Fruit fly (Drosophila melanogaster) whole organism, embryonic: Measurements from ENCODE around the gene CG10333.

Experiments
- Adf1 ChIP-seq: fragments of 200-800 bp; sonication (Bioruptor generic); IDR thresholded peaks from 2 replicates; pipeline ENCODE4 v1.3.6; 2022; ENCODE audit warnings: missing biosample characterization, missing genetic modification characterization
- Aef1 ChIP-seq: fragments of 200-800 bp; sonication (Bioruptor generic); IDR thresholded peaks from 3 replicates; pipeline ENCODE4 v1.3.6; 2022; ENCODE audit warnings: missing biosample characterization, missing genetic modification characterization
- CG10543 ChIP-seq: fragments of 200-800 bp; sonication (Bioruptor generic); optimal IDR thresholded peaks from 3 replicates; lab custom pipeline; 2017; ENCODE audit warnings: missing biosample characterization, mild to moderate bottlenecking, missing genetic modification characterization, moderate library complexity
- CG10979 ChIP-seq: fragments of 200-800 bp; sonication (Bioruptor generic); optimal IDR thresholded peaks from 2 replicates; lab custom pipeline; 2018; ENCODE audit warnings: missing biosample characterization, mild to moderate bottlenecking, missing genetic modification characterization, moderate library complexity
- CG11247 ChIP-seq: fragments of 200-800 bp; sonication (Bioruptor generic); IDR thresholded peaks from 2 replicates; pipeline ENCODE4 v1.3.6; 2022; ENCODE audit warnings: missing biosample characterization, missing genetic modification characterization
- CG12659 ChIP-seq: fragments of 200-800 bp; sonication (Bioruptor generic); optimal IDR thresholded peaks from 3 replicates; lab custom pipeline; 2017; ENCODE audit warnings: mild to moderate bottlenecking, missing biosample characterization, missing genetic modification reagents, missing genetic modification characterization
- CG12769 ChIP-seq: fragments of 200-800 bp; sonication (Bioruptor generic); optimal IDR thresholded peaks from 2 replicates; lab custom pipeline; 2019; ENCODE audit warnings: missing biosample characterization, mild to moderate bottlenecking, missing genetic modification characterization, moderate library complexity
- CG12942 ChIP-seq: fragments of 200-800 bp; sonication (Bioruptor generic); optimal IDR thresholded peaks from 3 replicates; lab custom pipeline; 2016; ENCODE audit warnings: missing biosample characterization, missing genetic modification characterization
- CG15073 ChIP-seq: fragments of 200-800 bp; sonication (Bioruptor generic); optimal IDR thresholded peaks from 2 replicates; lab custom pipeline; 2016; ENCODE audit warnings: missing biosample characterization, missing genetic modification characterization
- CG15479 ChIP-seq: fragments of 200-800 bp; sonication (Bioruptor generic); optimal IDR thresholded peaks from 3 replicates; lab custom pipeline; 2019; ENCODE audit warnings: missing biosample characterization, mild to moderate bottlenecking, missing genetic modification characterization, moderate library complexity
- CG16815 ChIP-seq: fragments of 200-800 bp; sonication (Bioruptor generic); optimal IDR thresholded peaks from 3 replicates; lab custom pipeline; 2017; ENCODE audit warnings: missing biosample characterization, mild to moderate bottlenecking, missing genetic modification characterization
- CG33213 ChIP-seq: fragments of 200-800 bp; sonication (Bioruptor generic); optimal IDR thresholded peaks from 3 replicates; lab custom pipeline; 2016; ENCODE audit warnings: missing biosample characterization, missing genetic modification characterization
- CG3407 ChIP-seq: fragments of 200-800 bp; sonication (Bioruptor generic); optimal IDR thresholded peaks from 2 replicates; lab custom pipeline; 2018; ENCODE audit warnings: missing biosample characterization, mild to moderate bottlenecking, missing genetic modification characterization
- CG4328 ChIP-seq: fragments of 200-800 bp; sonication (Bioruptor generic); optimal IDR thresholded peaks from 3 replicates; lab custom pipeline; 2017; ENCODE audit warnings: missing biosample characterization, missing genetic modification reagents, missing genetic modification characterization
- CG43689 ChIP-seq: fragments of 200-800 bp; sonication (Bioruptor generic); IDR thresholded peaks from 2 replicates; pipeline ENCODE4 v1.3.6; 2022; ENCODE audit warnings: missing biosample characterization, missing genetic modification characterization
- CG4404 ChIP-seq: fragments of 200-800 bp; sonication (Bioruptor generic); IDR thresholded peaks from 2 replicates; pipeline ENCODE4 v1.3.6; 2022; ENCODE audit warnings: missing biosample characterization, missing genetic modification characterization
- CG4820 ChIP-seq: fragments of 200-800 bp; sonication (Bioruptor generic); optimal IDR thresholded peaks from 3 replicates; lab custom pipeline; 2016; ENCODE audit warnings: missing biosample characterization, missing genetic modification characterization
- CG6272 ChIP-seq: fragments of 200-800 bp; sonication (Bioruptor generic); IDR thresholded peaks from 2 replicates; pipeline ENCODE4 v1.3.6; 2022; ENCODE audit warnings: missing biosample characterization, missing genetic modification characterization
- CG6791 ChIP-seq: fragments of 200-800 bp; sonication (Bioruptor generic); IDR thresholded peaks from 3 replicates; pipeline ENCODE4 v1.3.6; 2022; ENCODE audit warnings: missing biosample characterization, missing genetic modification characterization; ENCODE audit not compliant: partially characterized antibody
- CG7786 ChIP-seq: fragments of 200-800 bp; sonication (Bioruptor generic); optimal IDR thresholded peaks from 2 replicates; lab custom pipeline; 2016; ENCODE audit warnings: missing biosample characterization, missing genetic modification characterization
- CG9437 ChIP-seq: fragments of 200-800 bp; sonication (Bioruptor generic); optimal IDR thresholded peaks from 2 replicates; lab custom pipeline; 2018; ENCODE audit warnings: missing biosample characterization, mild to moderate bottlenecking, missing genetic modification characterization
- Camta ChIP-seq: fragments of 200-800 bp; sonication (Bioruptor generic); optimal IDR thresholded peaks from 2 replicates; lab custom pipeline; 2016; ENCODE audit warnings: missing biosample characterization, missing genetic modification characterization
- Chrac-16 ChIP-seq: fragments of 200-800 bp; sonication (Bioruptor generic); optimal IDR thresholded peaks from 3 replicates; lab custom pipeline; 2016; ENCODE audit warnings: missing biosample characterization, missing genetic modification characterization
- CoRest ChIP-seq: fragments of 200-800 bp; sonication (Bioruptor generic); optimal IDR thresholded peaks from 3 replicates; lab custom pipeline; 2018; ENCODE audit warnings: missing biosample characterization, mild to moderate bottlenecking, missing genetic modification characterization, moderate library complexity
- Dll ChIP-seq: fragments of 200-800 bp; sonication (Bioruptor generic); IDR thresholded peaks from 4 replicates; pipeline ENCODE4 v1.3.6; 2022; ENCODE audit warnings: missing biosample characterization, missing genetic modification characterization; ENCODE audit not compliant: partially characterized antibody
- Drgx ChIP-seq: fragments of 200-800 bp; sonication (Bioruptor generic); IDR thresholded peaks from 2 replicates; pipeline ENCODE4 v1.3.6; 2022; ENCODE audit warnings: missing biosample characterization, missing genetic modification characterization
- Eip74EF ChIP-seq, 2 experiments: fragments of 200-800 bp in 1 of 2; fragments of >200 bp in 1 of 2; sonication (Bioruptor generic) in 1 of 2; optimal IDR thresholded peaks; 2 replicates each; lab custom pipeline; 2017 to 2019; ENCODE audit warnings: missing biosample characterization in 2 of 2, missing genetic modification characterization in 2 of 2, mild to moderate bottlenecking in 1 of 2, moderate library complexity in 1 of 2
- Ets97D ChIP-seq: fragments of 200-800 bp; sonication (Bioruptor generic); optimal IDR thresholded peaks from 3 replicates; lab custom pipeline; 2016; ENCODE audit warnings: missing biosample characterization, missing genetic modification characterization
- Fer1 ChIP-seq: fragments of 200-800 bp; sonication (Bioruptor generic); optimal IDR thresholded peaks from 2 replicates; lab custom pipeline; 2017; ENCODE audit warnings: missing biosample characterization, mild to moderate bottlenecking, missing genetic modification characterization
- HmgD ChIP-seq: fragments of 200-800 bp; sonication (Bioruptor generic); optimal IDR thresholded peaks from 3 replicates; lab custom pipeline; 2016; ENCODE audit warnings: missing biosample characterization, missing genetic modification characterization
- Mad ChIP-seq: fragments of 200-800 bp; sonication (Bioruptor generic); optimal IDR thresholded peaks from 2 replicates; lab custom pipeline; 2016; ENCODE audit warnings: missing biosample characterization, missing genetic modification characterization
- Max ChIP-seq: fragments of 200-800 bp; sonication (Bioruptor generic); optimal IDR thresholded peaks from 2 replicates; lab custom pipeline; 2016; ENCODE audit warnings: missing biosample characterization, mild to moderate bottlenecking, missing genetic modification characterization
- Ptx1 ChIP-seq: fragments of 200-800 bp; sonication (Bioruptor generic); IDR thresholded peaks from 2 replicates; pipeline ENCODE4 v1.3.6; 2022; ENCODE audit warnings: missing biosample characterization, missing genetic modification characterization
- Vsx1 ChIP-seq: fragments of 200-800 bp; sonication (Bioruptor generic); optimal IDR thresholded peaks from 2 replicates; lab custom pipeline; 2017; ENCODE audit warnings: missing biosample characterization, mild to moderate bottlenecking, missing genetic modification characterization, missing genetic modification reagents
- ab ChIP-seq: fragments of 200-800 bp; sonication (Bioruptor generic); optimal IDR thresholded peaks from 2 replicates; lab custom pipeline; 2016; ENCODE audit warnings: missing biosample characterization, missing genetic modification characterization
- cato ChIP-seq: fragments of 200-800 bp; sonication (Bioruptor generic); optimal IDR thresholded peaks from 2 replicates; lab custom pipeline; 2016; ENCODE audit warnings: missing biosample characterization, missing genetic modification characterization, borderline replicate concordance
- eyg ChIP-seq: fragments of 200-800 bp; sonication (Bioruptor generic); optimal IDR thresholded peaks from 3 replicates; lab custom pipeline; 2016; ENCODE audit warnings: missing biosample characterization, missing genetic modification characterization
- fru ChIP-seq: fragments of >200 bp; optimal IDR thresholded peaks from 2 replicates; lab custom pipeline; 2017
- gem ChIP-seq: fragments of 200-800 bp; sonication (Bioruptor generic); optimal IDR thresholded peaks from 2 replicates; lab custom pipeline; 2019; ENCODE audit warnings: missing biosample characterization, mild to moderate bottlenecking, missing genetic modification characterization, moderate library complexity
- ind ChIP-seq: fragments of 200-800 bp; sonication (Bioruptor generic); optimal IDR thresholded peaks from 3 replicates; lab custom pipeline; 2016; ENCODE audit warnings: missing biosample characterization, missing genetic modification characterization
- mam ChIP-seq: fragments of 200-800 bp; sonication (Bioruptor generic); optimal IDR thresholded peaks from 3 replicates; lab custom pipeline; 2016; ENCODE audit warnings: missing biosample characterization, missing genetic modification characterization
- nerfin-1 ChIP-seq: fragments of 200-800 bp; sonication (Bioruptor generic); optimal IDR thresholded peaks from 3 replicates; lab custom pipeline; 2019; ENCODE audit warnings: missing biosample characterization, mild to moderate bottlenecking, missing genetic modification characterization, moderate library complexity
- p53 ChIP-seq: fragments of 200-800 bp; sonication (Bioruptor generic); optimal IDR thresholded peaks from 2 replicates; lab custom pipeline; 2016; ENCODE audit warnings: missing biosample characterization, missing genetic modification characterization
- pho ChIP-seq: fragments of 200-800 bp; sonication (Bioruptor generic); optimal IDR thresholded peaks from 2 replicates; lab custom pipeline; 2016; ENCODE audit warnings: missing biosample characterization, missing genetic modification characterization
- psq ChIP-seq: fragments of 200-800 bp; sonication (Bioruptor generic); optimal IDR thresholded peaks from 2 replicates; lab custom pipeline; 2017; ENCODE audit warnings: missing biosample characterization, missing genetic modification characterization
- run ChIP-seq: fragments of 200-800 bp; sonication (Bioruptor generic); optimal IDR thresholded peaks from 3 replicates; lab custom pipeline; 2018; ENCODE audit warnings: missing biosample characterization, mild to moderate bottlenecking, missing genetic modification characterization
- schlank ChIP-seq: fragments of 200-800 bp; sonication (Bioruptor generic); optimal IDR thresholded peaks from 2 replicates; lab custom pipeline; 2018; ENCODE audit warnings: missing biosample characterization, mild to moderate bottlenecking, missing genetic modification characterization
- scrt ChIP-seq: fragments of 200-800 bp; sonication (Bioruptor generic); optimal IDR thresholded peaks from 2 replicates; lab custom pipeline; 2018; ENCODE audit warnings: missing biosample characterization, mild to moderate bottlenecking, missing genetic modification characterization, moderate library complexity
- sima ChIP-seq: fragments of 200-800 bp; sonication (Bioruptor generic); optimal IDR thresholded peaks from 2 replicates; lab custom pipeline; 2016; ENCODE audit warnings: missing biosample characterization, missing genetic modification characterization
- sob ChIP-seq: fragments of 200-800 bp; sonication (Bioruptor generic); IDR thresholded peaks from 2 replicates; pipeline ENCODE4 v1.3.6; 2022; ENCODE audit warnings: missing biosample characterization, missing genetic modification characterization
- stwl ChIP-seq: fragments of 200-800 bp; sonication (Bioruptor generic); optimal IDR thresholded peaks from 3 replicates; lab custom pipeline; 2018; ENCODE audit warnings: missing biosample characterization, mild to moderate bottlenecking, missing genetic modification characterization, moderate library complexity

Gene CG10333

DNA sequence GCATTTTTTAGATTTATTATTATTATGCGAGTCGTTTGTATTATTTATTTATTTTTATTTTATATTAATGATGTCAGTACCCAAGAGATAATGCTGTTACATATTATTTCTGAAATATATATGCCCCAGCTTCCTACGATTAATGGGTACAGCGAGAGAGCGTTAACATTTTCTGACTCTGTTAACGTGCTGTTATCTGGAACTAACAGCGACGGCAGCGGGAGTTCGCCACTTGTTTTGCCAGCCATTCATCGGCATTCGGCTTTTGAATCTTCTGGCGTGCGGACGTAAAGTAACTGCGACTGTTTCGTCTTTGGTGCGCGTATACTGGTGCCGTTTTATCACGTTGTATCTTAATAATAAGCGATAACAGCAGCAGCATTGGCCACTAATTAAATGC lies 10.4 kb downstream of the CG10333 start, which contains the start of gene MESR3 (continued):
- TF ChIP-seq Ets97D: no peak
- no peak for TF ChIP-seq cato (GFP tag; lab: Kevin White, UChicago)
- peak in 1 of 2 experiments; percentile 68 for TF ChIP-seq Eip74EF (GFP tag; optimal IDR thresholded peaks at IDR 0.05; lab: Kevin White, UChicago)
- TF ChIP-seq stwl (tag; lab: Kevin White, UChicago): peak; percentile 49
- no peak for TF ChIP-seq Mad (GFP tag; lab: Kevin White, UChicago)
- no peak for TF ChIP-seq Vsx1 (GFP tag; lab: Kevin White, UChicago)
- no peak for TF ChIP-seq ab (GFP tag; lab: Kevin White, UChicago)
- no peak for TF ChIP-seq mam (GFP tag; lab: Kevin White, UChicago)
- peak; percentile 3 for TF ChIP-seq CG9437 (GFP tag; lab: Kevin White, UChicago)
- peak; percentile 66 for TF ChIP-seq nerfin-1 (tag; lab: Kevin White, UChicago)
- TF ChIP-seq sima: no peak
- no peak for TF ChIP-seq gem
- TF ChIP-seq HmgD (GFP tag; lab: Kevin White, UChicago): no peak
- no peak for TF ChIP-seq Camta
- no peak for TF ChIP-seq CG6791
- no peak for TF ChIP-seq CG43689
- TF ChIP-seq ind (GFP tag; lab: Kevin White, UChicago): peak; percentile 73
- TF ChIP-seq fru (lab: Kevin White, UChicago): no peak
- peak; percentile 23 for TF ChIP-seq psq
- TF ChIP-seq CG3407: no peak
- TF ChIP-seq Ptx1 (GFP tag; lab: Robert Waterston, UW): no peak; the same call in 1 of the 2 replicates
- TF ChIP-seq CG10543 (GFP tag; lab: Kevin White, UChicago): peak; percentile 47
- no peak for TF ChIP-seq Dll
- no peak for TF ChIP-seq Max (GFP tag; lab: Kevin White, UChicago)
- peak; percentile 7 for TF ChIP-seq p53 (GFP tag; lab: Kevin White, UChicago)
- TF ChIP-seq CG33213 (GFP tag; lab: Kevin White, UChicago): no peak
- peak; percentile 57 for TF ChIP-seq scrt
- TF ChIP-seq CG7786: no peak
- no peak for TF ChIP-seq Chrac-16 (GFP tag; lab: Kevin White, UChicago)
- TF ChIP-seq Adf1: peak; percentile 45; the same call in 1 of the 2 replicates
- no peak for TF ChIP-seq CG15479 (GFP tag; lab: Kevin White, UChicago)
- TF ChIP-seq schlank (tag; lab: Kevin White, UChicago): peak; percentile 17
- TF ChIP-seq CG6272 (GFP tag; lab: Robert Waterston, UW): peak; percentile 23; the same call in 1 of the 2 replicates
- TF ChIP-seq CG12659: peak; percentile 53
- no peak for TF ChIP-seq CG16815 (GFP tag; lab: Kevin White, UChicago)
- TF ChIP-seq Drgx (GFP tag; lab: Robert Waterston, UW): peak; percentile 80
- TF ChIP-seq CG15073 (GFP tag; lab: Kevin White, UChicago): no peak
- no peak for TF ChIP-seq pho (GFP tag; lab: Kevin White, UChicago)
- no peak for TF ChIP-seq eyg
- TF ChIP-seq CG4328 (GFP tag; lab: Kevin White, UChicago): peak; percentile 66
- TF ChIP-seq CG11247: no peak
- peak; percentile 51 for TF ChIP-seq CG4820 (GFP tag; lab: Kevin White, UChicago)
- TF ChIP-seq sob (GFP tag; lab: Robert Waterston, UW): peak; percentile 38; the same call in 1 of the 2 replicates
- no peak for TF ChIP-seq CG4404 (GFP tag; lab: Robert Waterston, UW)
- TF ChIP-seq run (tag; lab: Kevin White, UChicago): peak; percentile 60
- TF ChIP-seq CG10979 (tag; lab: Kevin White, UChicago): peak; percentile 72
- TF ChIP-seq Fer1 (GFP tag; lab: Kevin White, UChicago): peak; percentile 85
- TF ChIP-seq Aef1: peak; percentile 63
- TF ChIP-seq CoRest: peak; percentile 74
- no peak for TF ChIP-seq CG12942
- no peak for TF ChIP-seq CG12769 (tag; lab: Kevin White, UChicago)
